Fruit fly (Drosophila melanogaster) whole organism, embryonic: ENCODE data around the gene CG18596.

Source experiments
- CG10431 ChIP-seq: fragments of 200-800 bp; sonication (Bioruptor generic); optimal IDR thresholded peaks from 3 replicates; lab custom pipeline; 2018; ENCODE audit warnings: missing biosample characterization, mild to moderate bottlenecking, missing genetic modification characterization
- CG10565 ChIP-seq: fragments of 200-800 bp; sonication (Bioruptor generic); optimal IDR thresholded peaks from 3 replicates; lab custom pipeline; 2016; ENCODE audit warnings: missing biosample characterization, mild to moderate bottlenecking, missing genetic modification characterization
- CG11093 ChIP-seq: fragments of 200-800 bp; sonication (Bioruptor generic); IDR thresholded peaks from 3 replicates; pipeline ENCODE4 v1.3.6; 2022; ENCODE audit warnings: missing biosample characterization, missing genetic modification characterization
- CG11504 ChIP-seq: fragments of 200-800 bp; sonication (Bioruptor generic); optimal IDR thresholded peaks from 3 replicates; lab custom pipeline; 2019; ENCODE audit warnings: missing biosample characterization, mild to moderate bottlenecking, missing genetic modification characterization, moderate library complexity
- CG13624 ChIP-seq: fragments of 200-800 bp; sonication (Bioruptor generic); optimal IDR thresholded peaks from 2 replicates; lab custom pipeline; 2016; ENCODE audit warnings: missing biosample characterization, missing genetic modification characterization
- CG18599 ChIP-seq: fragments of 200-800 bp; sonication (Bioruptor generic); optimal IDR thresholded peaks from 3 replicates; lab custom pipeline; 2017; ENCODE audit warnings: missing biosample characterization, missing genetic modification characterization, mild to moderate bottlenecking, moderate library complexity, missing genetic modification reagents
- CG2678 ChIP-seq: fragments of 200-800 bp; sonication (Bioruptor generic); optimal IDR thresholded peaks from 3 replicates; lab custom pipeline; 2019; ENCODE audit warnings: missing biosample characterization, mild to moderate bottlenecking, missing genetic modification characterization, moderate library complexity
- CG31388 ChIP-seq: fragments of 200-800 bp; sonication (Bioruptor generic); optimal IDR thresholded peaks from 2 replicates; lab custom pipeline; 2016; ENCODE audit warnings: missing biosample characterization, missing genetic modification characterization
- CG3281 ChIP-seq: fragments of 200-800 bp; sonication (Bioruptor generic); optimal IDR thresholded peaks from 3 replicates; lab custom pipeline; 2017; ENCODE audit warnings: missing biosample characterization, mild to moderate bottlenecking, missing genetic modification characterization
- CG5953 ChIP-seq: fragments of 200-800 bp; sonication (Bioruptor generic); IDR thresholded peaks from 2 replicates; pipeline ENCODE4 v1.3.6; 2022; ENCODE audit warnings: missing biosample characterization, missing genetic modification characterization
- CG6254 ChIP-seq: fragments of 200-800 bp; sonication (Bioruptor generic); optimal IDR thresholded peaks from 3 replicates; lab custom pipeline; 2017; ENCODE audit warnings: mild to moderate bottlenecking, missing biosample characterization, missing genetic modification reagents, missing genetic modification characterization
- CG6683 ChIP-seq: fragments of 200-800 bp; sonication (Bioruptor generic); optimal IDR thresholded peaks from 2 replicates; lab custom pipeline; 2017; ENCODE audit warnings: missing biosample characterization, mild to moderate bottlenecking, missing genetic modification characterization, missing genetic modification reagents
- CG6813 ChIP-seq: fragments of 200-800 bp; sonication (Bioruptor generic); optimal IDR thresholded peaks from 2 replicates; lab custom pipeline; 2017; ENCODE audit warnings: missing biosample characterization, missing genetic modification characterization, mild to moderate bottlenecking, moderate library complexity, missing genetic modification reagents
- CG7745 ChIP-seq: fragments of 200-800 bp; sonication (Bioruptor generic); optimal IDR thresholded peaks from 2 replicates; lab custom pipeline; 2018; ENCODE audit warnings: missing biosample characterization, mild to moderate bottlenecking, missing genetic modification characterization, moderate library complexity
- CG7928 ChIP-seq: fragments of 200-800 bp; sonication (Bioruptor generic); optimal IDR thresholded peaks from 2 replicates; lab custom pipeline; 2017; ENCODE audit warnings: missing biosample characterization, mild to moderate bottlenecking, missing genetic modification characterization
- CG9817 ChIP-seq: fragments of 200-800 bp; sonication (Bioruptor generic); optimal IDR thresholded peaks from 2 replicates; lab custom pipeline; 2018; ENCODE audit warnings: missing biosample characterization, mild to moderate bottlenecking, missing genetic modification characterization, moderate library complexity
- CrebB ChIP-seq: fragments of 200-800 bp; sonication (Bioruptor generic); optimal IDR thresholded peaks from 3 replicates; lab custom pipeline; 2018; ENCODE audit warnings: missing biosample characterization, mild to moderate bottlenecking, missing genetic modification characterization
- E2f1 ChIP-seq: fragments of 200-800 bp; sonication (Bioruptor generic); IDR thresholded peaks from 2 replicates; pipeline ENCODE4 v1.3.6; 2022; ENCODE audit warnings: missing biosample characterization, missing genetic modification characterization
- Ets65A ChIP-seq: fragments of 200-800 bp; sonication (Bioruptor generic); peaks from one replicate; lab custom pipeline; 2016; ENCODE audit warnings: missing biosample characterization, missing genetic modification characterization
- Hr51 ChIP-seq, 2 experiments: fragments of 200-800 bp; sonication (Bioruptor generic); optimal IDR thresholded peaks; 2 replicates in 1 of 2; 3 replicates in 1 of 2; lab custom pipeline; 2016 to 2018; ENCODE audit warnings: missing biosample characterization in 2 of 2, missing genetic modification characterization in 2 of 2, mild to moderate bottlenecking in 1 of 2, moderate library complexity in 1 of 2
- Lpt ChIP-seq: fragments of >200 bp; optimal IDR thresholded peaks from 2 replicates; lab custom pipeline; 2018; ENCODE audit warnings: missing biosample characterization, missing genetic modification characterization
- Myb ChIP-seq: fragments of 200-800 bp; sonication (Bioruptor generic); optimal IDR thresholded peaks from 2 replicates; lab custom pipeline; 2016; ENCODE audit warnings: missing biosample characterization, missing genetic modification characterization
- Neu2 ChIP-seq: fragments of 200-800 bp; sonication (Bioruptor generic); optimal IDR thresholded peaks from 3 replicates; lab custom pipeline; 2016; ENCODE audit warnings: missing biosample characterization, missing genetic modification characterization, borderline replicate concordance
- PHDP ChIP-seq: fragments of 200-800 bp; sonication (Bioruptor generic); optimal IDR thresholded peaks from 3 replicates; lab custom pipeline; 2018; ENCODE audit warnings: missing biosample characterization, mild to moderate bottlenecking, missing genetic modification characterization, moderate library complexity
- Sox102F ChIP-seq: fragments of 200-800 bp; sonication (Bioruptor generic); optimal IDR thresholded peaks from 2 replicates; lab custom pipeline; 2018; ENCODE audit warnings: missing biosample characterization, mild to moderate bottlenecking, missing genetic modification characterization, moderate library complexity
- Taf1 ChIP-seq: fragments of 200-800 bp; sonication (Bioruptor generic); IDR thresholded peaks from 2 replicates; pipeline ENCODE4 v1.3.6; 2022; ENCODE audit warnings: missing biosample characterization, missing genetic modification characterization
- abd-A ChIP-seq: fragments of 200-800 bp; sonication (Bioruptor generic); optimal IDR thresholded peaks from 3 replicates; lab custom pipeline; 2019; ENCODE audit warnings: missing biosample characterization, mild to moderate bottlenecking, missing genetic modification characterization, moderate library complexity
- ase ChIP-seq: fragments of 200-800 bp; sonication (Bioruptor generic); IDR thresholded peaks from 3 replicates; pipeline ENCODE4 v1.3.6; 2022; ENCODE audit warnings: missing biosample characterization, missing genetic modification characterization
- bab2 ChIP-seq: fragments of 200-800 bp; sonication (Bioruptor generic); optimal IDR thresholded peaks from 2 replicates; lab custom pipeline; 2016; ENCODE audit warnings: missing biosample characterization, missing genetic modification characterization
- chif ChIP-seq, 2 experiments: fragments of 200-800 bp; sonication (Bioruptor generic); optimal IDR thresholded peaks; 3 replicates each; lab custom pipeline; 2016; ENCODE audit warnings: missing biosample characterization in 2 of 2, missing genetic modification characterization in 2 of 2
- dati ChIP-seq: fragments of 200-800 bp; sonication (Bioruptor generic); IDR thresholded peaks from 2 replicates; pipeline ENCODE4 v1.3.6; 2022; ENCODE audit warnings: missing biosample characterization, missing genetic modification characterization
- dmrt11E ChIP-seq: fragments of 200-800 bp; sonication (Bioruptor generic); optimal IDR thresholded peaks from 3 replicates; lab custom pipeline; 2018; ENCODE audit warnings: missing biosample characterization, mild to moderate bottlenecking, missing genetic modification characterization, moderate library complexity
- eve ChIP-seq, 2 experiments: fragments of >200 bp; optimal IDR thresholded peaks; 2 replicates each; lab custom pipeline; 2017; ENCODE audit warnings: missing biosample characterization in 2 of 2, missing genetic modification characterization in 2 of 2
- eyg ChIP-seq: fragments of 200-800 bp; sonication (Bioruptor generic); optimal IDR thresholded peaks from 3 replicates; lab custom pipeline; 2016; ENCODE audit warnings: missing biosample characterization, missing genetic modification characterization
- ind ChIP-seq: fragments of 200-800 bp; sonication (Bioruptor generic); optimal IDR thresholded peaks from 3 replicates; lab custom pipeline; 2016; ENCODE audit warnings: missing biosample characterization, missing genetic modification characterization
- kah ChIP-seq: fragments of 200-800 bp; sonication (Bioruptor generic); optimal IDR thresholded peaks from 2 replicates; lab custom pipeline; 2018; ENCODE audit warnings: missing biosample characterization, mild to moderate bottlenecking, missing genetic modification characterization
- kni ChIP-seq: fragments of 200-800 bp; sonication (Bioruptor generic); optimal IDR thresholded peaks from 3 replicates; lab custom pipeline; 2017; ENCODE audit warnings: mild to moderate bottlenecking, missing biosample characterization, missing genetic modification reagents, missing genetic modification characterization
- lmd ChIP-seq: fragments of 200-800 bp; sonication (Bioruptor generic); IDR thresholded peaks from 2 replicates; pipeline ENCODE4 v1.3.6; 2022; ENCODE audit warnings: missing biosample characterization, missing genetic modification characterization
- lola ChIP-seq, 3 experiments: fragments of >200 bp in 2 of 3; fragments of 200-800 bp in 1 of 3; sonication (Bioruptor generic) in 1 of 3; optimal IDR thresholded peaks; 2 replicates each; lab custom pipeline; 2017 to 2019; ENCODE audit warnings: missing biosample characterization in 3 of 3, missing genetic modification characterization in 3 of 3, mild to moderate bottlenecking in 1 of 3, moderate library complexity in 1 of 3
- pan ChIP-seq, 4 experiments: fragments of >200 bp in 3 of 4; fragments of 200-800 bp in 1 of 4; sonication (Bioruptor generic) in 1 of 4; optimal IDR thresholded peaks in 3 of 4; IDR thresholded peaks in 1 of 4; 2 replicates each; pipeline versions ENCODE4 v1.3.6 to Lab custom; 2017 to 2022; ENCODE audit warnings: missing biosample characterization in 2 of 4, missing genetic modification characterization in 2 of 4, mixed read lengths in 1 of 4
- pfk ChIP-seq: fragments of 200-800 bp; sonication (Bioruptor generic); optimal IDR thresholded peaks from 2 replicates; lab custom pipeline; 2018; ENCODE audit warnings: missing biosample characterization, mild to moderate bottlenecking, missing genetic modification characterization, moderate library complexity
- pho ChIP-seq: fragments of 200-800 bp; sonication (Bioruptor generic); optimal IDR thresholded peaks from 2 replicates; lab custom pipeline; 2016; ENCODE audit warnings: missing biosample characterization, missing genetic modification characterization
- sob ChIP-seq: fragments of 200-800 bp; sonication (Bioruptor generic); IDR thresholded peaks from 2 replicates; pipeline ENCODE4 v1.3.6; 2022; ENCODE audit warnings: missing biosample characterization, missing genetic modification characterization
- sqz ChIP-seq: fragments of 200-800 bp; sonication (Bioruptor generic); optimal IDR thresholded peaks from 3 replicates; lab custom pipeline; 2018; ENCODE audit warnings: missing biosample characterization, mild to moderate bottlenecking, missing genetic modification characterization
- tll ChIP-seq, 2 experiments: fragments of 200-800 bp in 1 of 2; fragments of >200 bp in 1 of 2; sonication (Bioruptor generic) in 1 of 2; optimal IDR thresholded peaks; 2 replicates each; lab custom pipeline; 2017 to 2019; ENCODE audit warnings: missing biosample characterization in 2 of 2, missing genetic modification characterization in 2 of 2, mild to moderate bottlenecking in 1 of 2, moderate library complexity in 1 of 2
- toy ChIP-seq: fragments of 200-800 bp; sonication (Bioruptor generic); IDR thresholded peaks from 2 replicates; pipeline ENCODE4 v1.3.6; 2022; ENCODE audit warnings: missing biosample characterization, missing genetic modification characterization
- twi ChIP-seq: fragments of 200-800 bp; optimal IDR thresholded peaks from 2 replicates; lab custom pipeline; 2019; ENCODE audit warnings: missing biosample characterization, mild to moderate bottlenecking, missing genetic modification characterization, moderate library complexity

Gene CG18596

dm6 chr3R:22362218-22362907 is 13.4 kb upstream of the CG18596 start, which contains the start of the genes JMJD6, CG7071 and Muted (continued):
- TF ChIP-seq CG6813 (GFP tag; lab: Kevin White, UChicago) = peak; percentile 32
- TF ChIP-seq CG3281 (GFP tag; lab: Kevin White, UChicago) = peak; percentile 92
- TF ChIP-seq Myb (GFP tag; lab: Kevin White, UChicago) = peak; percentile 71
- peak; percentile 92 for TF ChIP-seq PHDP
- TF ChIP-seq CG31388 (GFP tag; lab: Kevin White, UChicago) = peak; percentile 75
- peak; percentile 77 for TF ChIP-seq sqz (GFP tag; lab: Kevin White, UChicago)
- peak; percentile 76 for TF ChIP-seq Taf1
- TF ChIP-seq Neu2 (GFP tag; lab: Kevin White, UChicago) = no peak
- TF ChIP-seq CG10431 = peak; percentile 77
- TF ChIP-seq CG11504 = peak; percentile 86
- TF ChIP-seq CG10565 = peak; percentile 55
- peak in 1 of 2 experiments; percentile 11 for TF ChIP-seq tll (GFP tag; optimal IDR thresholded peaks at IDR 0.05; lab: Kevin White, UChicago)
- peak; percentile 93 for TF ChIP-seq ind (GFP tag; lab: Kevin White, UChicago)
- TF ChIP-seq ase (GFP tag; lab: Robert Waterston, UW) = peak; percentile 90
- no peak for TF ChIP-seq Lpt
- TF ChIP-seq pan (optimal IDR thresholded peaks at IDR 0.05; lab: Kevin White, UChicago) = no peak
- TF ChIP-seq pan (GFP tag; optimal IDR thresholded peaks at IDR 0.05 in 1 of 2, IDR thresholded peaks at IDR 0.05 in 1 of 2) = peak in 1 of 2 experiments; percentile 94
- TF ChIP-seq pho (GFP tag; lab: Kevin White, UChicago) = peak; percentile 91
- peak; percentile 87 for TF ChIP-seq dati (GFP tag; lab: Robert Waterston, UW)
- peak; percentile 85; the same call in 1 of the 3 replicates for TF ChIP-seq CG11093
- peak; percentile 98 for TF ChIP-seq Ets65A
- peak; percentile 84 for TF ChIP-seq kni (GFP tag; lab: Kevin White, UChicago)
- TF ChIP-seq bab2 (GFP tag; lab: Kevin White, UChicago) = peak; percentile 89
- TF ChIP-seq dmrt11E (tag; lab: Kevin White, UChicago) = peak; percentile 86
- TF ChIP-seq CG6254 (GFP tag; lab: Kevin White, UChicago) = peak; percentile 62
- peak; percentile 59 for TF ChIP-seq kah (GFP tag; lab: Kevin White, UChicago)
- no peak for TF ChIP-seq eve (GFP tag; optimal IDR thresholded peaks at IDR 0.05; lab: Kevin White, UChicago)
- peak; percentile 72 for TF ChIP-seq CG6683 (GFP tag; lab: Kevin White, UChicago)
- TF ChIP-seq eyg (GFP tag; lab: Kevin White, UChicago) = peak; percentile 81
- peak; percentile 82 to 92 for TF ChIP-seq chif (GFP tag; optimal IDR thresholded peaks at IDR 0.05; lab: Kevin White, UChicago)
- peak; percentile 95 for TF ChIP-seq CG9817 (tag; lab: Kevin White, UChicago)
- peak; percentile 96 for TF ChIP-seq sob (GFP tag; lab: Robert Waterston, UW)
- peak; percentile 89 for TF ChIP-seq CG13624 (GFP tag; lab: Kevin White, UChicago)
- TF ChIP-seq lmd (GFP tag; lab: Robert Waterston, UW) = peak; percentile 91
- TF ChIP-seq twi (tag; lab: Kevin White, UChicago) = peak; percentile 77
- TF ChIP-seq abd-A (tag; lab: Kevin White, UChicago) = no peak
- peak; percentile 77 for TF ChIP-seq CrebB (tag; lab: Kevin White, UChicago)
- peak; percentile 99 for TF ChIP-seq CG7928 (GFP tag; lab: Kevin White, UChicago)
- peak; percentile 13 for TF ChIP-seq CG7745 (tag; lab: Kevin White, UChicago)
- TF ChIP-seq pfk (GFP tag; lab: Kevin White, UChicago) = peak; percentile 97
- TF ChIP-seq lola (GFP tag; optimal IDR thresholded peaks at IDR 0.05; lab: Kevin White, UChicago) = peak in 1 of 3 experiments; percentile 88
- peak; percentile 84 for TF ChIP-seq E2f1 (GFP tag; lab: Robert Waterston, UW)
- peak; percentile 92 for TF ChIP-seq CG2678 (tag; lab: Kevin White, UChicago)
- peak; percentile 95 for TF ChIP-seq CG18599 (GFP tag; lab: Kevin White, UChicago)
- peak; percentile 89 to 94 for TF ChIP-seq Hr51 (GFP tag; optimal IDR thresholded peaks at IDR 0.05; lab: Kevin White, UChicago)
- peak; percentile 91 for TF ChIP-seq Sox102F (GFP tag; lab: Kevin White, UChicago)
- TF ChIP-seq toy (GFP tag; lab: Robert Waterston, UW) = peak; percentile 42; the same call in 1 of the 2 replicates
- peak; percentile 80 for TF ChIP-seq CG5953 (GFP tag; lab: Robert Waterston, UW)
